Fruit fly (Drosophila melanogaster): ENCODE measurements around the gene CG10237.

The CG10237 gene

dm6 chr2L:19439598-19440230, 2.8 kb downstream of the CG10237 start (continued):
- peak; percentile 62 for TF ChIP-seq CG9817 (tag; optimal IDR thresholded peaks at IDR 0.05)
- 0 out of 3 replicates have a peak, but pooled peaks have one; percentile 60 for TF ChIP-seq CG3726 (GFP tag; IDR thresholded peaks at IDR 0.05)
- peak; percentile 64 for TF ChIP-seq YL-1 (GFP tag; optimal IDR thresholded peaks at IDR 0.05)
- peak; percentile 70 for TF ChIP-seq gcm (GFP tag; optimal IDR thresholded peaks at IDR 0.05)
- peak; percentile 88 for TF ChIP-seq fd3F (GFP tag; optimal IDR thresholded peaks at IDR 0.05)
- no peak for TF ChIP-seq sc (optimal IDR thresholded peaks at IDR 0.05)
- TF ChIP-seq sc (GFP tag; optimal IDR thresholded peaks at IDR 0.05) = peak; percentile 54
- TF ChIP-seq knrl (GFP tag; IDR thresholded peaks at IDR 0.05; ENCODE audit: partially characterized antibody) = no peak
- TF ChIP-seq croc (GFP tag; conservative IDR thresholded peaks at IDR 0.05) = peak; percentile 45; the same call in 2 of the 3 replicates
- TF ChIP-seq CG7963 (GFP tag; IDR thresholded peaks at IDR 0.05; ENCODE audit: partially characterized antibody) = no peak
- peak; percentile 64 for TF ChIP-seq sob (GFP tag; IDR thresholded peaks at IDR 0.05)
- no peak for TF ChIP-seq bigmax (GFP tag; optimal IDR thresholded peaks at IDR 0.05)
- TF ChIP-seq CG11456 (GFP tag; IDR thresholded peaks at IDR 0.05) = peak; percentile 71; the same call in 1 of the 3 replicates
- peak; percentile 86 for TF ChIP-seq Oli (tag; optimal IDR thresholded peaks at IDR 0.05)
- TF ChIP-seq cwo (GFP tag; optimal IDR thresholded peaks at IDR 0.05) = peak; percentile 89
- no peak for TF ChIP-seq lbe (GFP tag; optimal IDR thresholded peaks at IDR 0.05)
- TF ChIP-seq CG14014 (GFP tag; IDR thresholded peaks at IDR 0.05) = peak; percentile 75
- no peak for TF ChIP-seq CG34376 (GFP tag; optimal IDR thresholded peaks at IDR 0.05)
- peak; percentile 89 for TF ChIP-seq CG16863 (GFP tag; optimal IDR thresholded peaks at IDR 0.05)
- peak; percentile 25 for TF ChIP-seq ac (GFP tag; optimal IDR thresholded peaks at IDR 0.05)
- peak; percentile 75 for TF ChIP-seq Deaf1 (tag; optimal IDR thresholded peaks at IDR 0.05)
- no peak for TF ChIP-seq prd (optimal IDR thresholded peaks at IDR 0.05)
- TF ChIP-seq prd (GFP tag; IDR thresholded peaks at IDR 0.05) = peak; percentile 72
- TF ChIP-seq danr (GFP tag; IDR thresholded peaks at IDR 0.05) = 0 out of 2 replicates have a peak, but pooled peaks have one; percentile 36
- TF ChIP-seq Dip3 (GFP tag; optimal IDR thresholded peaks at IDR 0.05) = peak; percentile 49
- TF ChIP-seq Usf (GFP tag; optimal IDR thresholded peaks at IDR 0.05) = peak; percentile 72
- peak; percentile 94 for TF ChIP-seq CG18011 (GFP tag; optimal IDR thresholded peaks at IDR 0.05)
- TF ChIP-seq dpn (GFP tag; optimal IDR thresholded peaks at IDR 0.05) = peak; percentile 59 to 79
- TF ChIP-seq h (optimal IDR thresholded peaks at IDR 0.05) = no peak
- peak; percentile 69 for TF ChIP-seq Hsf (GFP tag; optimal IDR thresholded peaks at IDR 0.05)
- peak; percentile 91 for TF ChIP-seq Aef1 (GFP tag; IDR thresholded peaks at IDR 0.05)
- no peak for TF ChIP-seq bbx (GFP tag; IDR thresholded peaks at IDR 0.05; ENCODE audit: partially characterized antibody)
- no peak for TF ChIP-seq Hand (GFP tag; optimal IDR thresholded peaks at IDR 0.05)
- 0 out of 2 replicates have a peak, but pooled peaks have one; percentile 34 for TF ChIP-seq Oaz (GFP tag; IDR thresholded peaks at IDR 0.05)
- peak; percentile 84 for TF ChIP-seq schlank (tag; optimal IDR thresholded peaks at IDR 0.05)
- TF ChIP-seq ham (GFP tag; IDR thresholded peaks at IDR 0.05) = no peak
- peak; percentile 50 for TF ChIP-seq CG33213 (GFP tag; optimal IDR thresholded peaks at IDR 0.05)
- TF ChIP-seq Max (GFP tag; optimal IDR thresholded peaks at IDR 0.05) = peak; percentile 20
- peak; percentile 25 for TF ChIP-seq trh (GFP tag; optimal IDR thresholded peaks at IDR 0.05)
- no peak for TF ChIP-seq pfk (GFP tag; optimal IDR thresholded peaks at IDR 0.05)
- peak; percentile 74 for TF ChIP-seq fd96Cb (tag; optimal IDR thresholded peaks at IDR 0.05)
- peak; percentile 78 for TF ChIP-seq CG12391 (tag; optimal IDR thresholded peaks at IDR 0.05)
- TF ChIP-seq stwl (tag; optimal IDR thresholded peaks at IDR 0.05) = no peak
- peak; percentile 62 for TF ChIP-seq al (GFP tag; IDR thresholded peaks at IDR 0.05)
- TF ChIP-seq CG2678 (tag; optimal IDR thresholded peaks at IDR 0.05) = peak; percentile 85
- peak; percentile 32 for TF ChIP-seq cato (GFP tag; optimal IDR thresholded peaks at IDR 0.05; ENCODE audit: borderline replicate concordance)
- TF ChIP-seq CG2129 (GFP tag; IDR thresholded peaks at IDR 0.05; ENCODE audit: partially characterized antibody) = no peak
- peak; percentile 32; the same call in 1 of the 2 replicates for TF ChIP-seq klu (GFP tag; IDR thresholded peaks at IDR 0.05)
- TF ChIP-seq MTF-1 (GFP tag; optimal IDR thresholded peaks at IDR 0.05; ENCODE audit: borderline replicate concordance) = peak; percentile 27
